Fruit fly (Drosophila melanogaster): ENCODE results near the gene sba.

sba gene

dm6 chr3R:23890886-23891285 lies 31.9 kb downstream of the sba start, which contains the start of gene TfIIA-S (continued):
- peak; percentile 81 for TF ChIP-seq tin (GFP tag; optimal IDR thresholded peaks at IDR 0.05)
- peak; percentile 100 for TF ChIP-seq Myb (GFP tag; optimal IDR thresholded peaks at IDR 0.05)
- TF ChIP-seq Hand (GFP tag; optimal IDR thresholded peaks at IDR 0.05): no peak
- TF ChIP-seq CG30020 (tag; optimal IDR thresholded peaks at IDR 0.05): peak; percentile 26
- peak; percentile 52 for TF ChIP-seq slp2 (GFP tag; optimal IDR thresholded peaks at IDR 0.05)
- no peak for TF ChIP-seq Awh (GFP tag; IDR thresholded peaks at IDR 0.05)
- no peak for TF ChIP-seq CG6654 (GFP tag; optimal IDR thresholded peaks at IDR 0.05)
- TF ChIP-seq Ssrp (tag; optimal IDR thresholded peaks at IDR 0.05): no peak
- TF ChIP-seq fd102C (GFP tag; optimal IDR thresholded peaks at IDR 0.05): peak; percentile 18
- peak; percentile 71 for TF ChIP-seq luna (GFP tag; optimal IDR thresholded peaks at IDR 0.05)
- peak; percentile 91 for TF ChIP-seq lab (GFP tag; optimal IDR thresholded peaks at IDR 0.05)
- TF ChIP-seq Atf-2 (GFP tag; optimal IDR thresholded peaks at IDR 0.05): peak; percentile 75
- no peak for TF ChIP-seq Xrp1 (GFP tag; IDR thresholded peaks at IDR 0.05)
- peak; percentile 60 for TF ChIP-seq CG34376 (GFP tag; optimal IDR thresholded peaks at IDR 0.05)
- TF ChIP-seq ranshi (GFP tag; IDR thresholded peaks at IDR 0.05): no peak
- peak; percentile 86 for TF ChIP-seq CG9609 (GFP tag; optimal IDR thresholded peaks at IDR 0.05)
- TF ChIP-seq CG2712 (tag; optimal IDR thresholded peaks at IDR 0.05): peak; percentile 63
- no peak for TF ChIP-seq amos (GFP tag; IDR thresholded peaks at IDR 0.05; ENCODE audit: partially characterized antibody)
- TF ChIP-seq Sry-β (GFP tag; optimal IDR thresholded peaks at IDR 0.05): no peak
- peak; percentile 33 for TF ChIP-seq CG4328 (GFP tag; optimal IDR thresholded peaks at IDR 0.05)
- TF ChIP-seq CG1233 (GFP tag; optimal IDR thresholded peaks at IDR 0.05): peak; percentile 55
- TF ChIP-seq YL-1 (GFP tag; optimal IDR thresholded peaks at IDR 0.05): peak; percentile 92
- peak; percentile 15 for TF ChIP-seq CG18262 (tag; optimal IDR thresholded peaks at IDR 0.05)
- no peak for TF ChIP-seq Dip2 (GFP tag; IDR thresholded peaks at IDR 0.05)
- TF ChIP-seq CG31441 (GFP tag; IDR thresholded peaks at IDR 0.05): no peak
- peak; percentile 85 for TF ChIP-seq CG17912 (GFP tag; optimal IDR thresholded peaks at IDR 0.05)
- TF ChIP-seq BEAF-32 (GFP tag; optimal IDR thresholded peaks at IDR 0.05): peak; percentile 69
- no peak for TF ChIP-seq vvl (GFP tag; IDR thresholded peaks at IDR 0.05)
- TF ChIP-seq p53 (GFP tag; optimal IDR thresholded peaks at IDR 0.05): peak; percentile 94
- peak; percentile 92 for TF ChIP-seq mam (GFP tag; optimal IDR thresholded peaks at IDR 0.05)
- TF ChIP-seq CG4360 (GFP tag; IDR thresholded peaks at IDR 0.05): no peak
- no peak for TF ChIP-seq NK7.1 (GFP tag; optimal IDR thresholded peaks at IDR 0.05)
- TF ChIP-seq Ptx1 (GFP tag; IDR thresholded peaks at IDR 0.05): no peak
- no peak for TF ChIP-seq CG15011 (GFP tag; optimal IDR thresholded peaks at IDR 0.05)
- TF ChIP-seq tap (tag; optimal IDR thresholded peaks at IDR 0.05): no peak
- TF ChIP-seq CG2889 (GFP tag; IDR thresholded peaks at IDR 0.05): no peak
- TF ChIP-seq CG17385 (GFP tag; optimal IDR thresholded peaks at IDR 0.05): peak; percentile 55
- peak; percentile 66 for TF ChIP-seq CG4424 (GFP tag; optimal IDR thresholded peaks at IDR 0.05)
- TF ChIP-seq CG10959 (GFP tag; IDR thresholded peaks at IDR 0.05): no peak
- peak; percentile 32 for TF ChIP-seq D19B (GFP tag; optimal IDR thresholded peaks at IDR 0.05)
- TF ChIP-seq H2.0 (GFP tag; IDR thresholded peaks at IDR 0.05): no peak
- TF ChIP-seq Jarid2 (GFP tag; optimal IDR thresholded peaks at IDR 0.05): peak; percentile 60
- peak; percentile 82 for TF ChIP-seq CG17829 (tag; optimal IDR thresholded peaks at IDR 0.05)
- TF ChIP-seq kni (GFP tag; optimal IDR thresholded peaks at IDR 0.05): peak; percentile 58
- TF ChIP-seq chn (GFP tag; optimal IDR thresholded peaks at IDR 0.05): peak; percentile 84
- TF ChIP-seq nau (GFP tag; optimal IDR thresholded peaks at IDR 0.05): no peak
- TF ChIP-seq chif (GFP tag; optimal IDR thresholded peaks at IDR 0.05): peak; percentile 73 to 77
- peak; percentile 7 for TF ChIP-seq CG33557 (GFP tag; optimal IDR thresholded peaks at IDR 0.05)
- TF ChIP-seq CG3163 (GFP tag; optimal IDR thresholded peaks at IDR 0.05): peak; percentile 80
- no peak for TF ChIP-seq eve (GFP tag; optimal IDR thresholded peaks at IDR 0.05)
- peak; percentile 54 for TF ChIP-seq CG9727 (GFP tag; optimal IDR thresholded peaks at IDR 0.05)
- TF ChIP-seq B-H2 (GFP tag; optimal IDR thresholded peaks at IDR 0.05): peak; percentile 93

Measured in whole organism, embryonic.